Worm (Caenorhabditis elegans) whole organism, L4 larva: ENCODE data around the gene dnpp-1.

Source experiments
- F37D6.2 ChIP-seq: sonication (generic microtip); optimal IDR thresholded peaks from 2 replicates; lab custom pipeline; 2016; ENCODE audit warnings: mild to moderate bottlenecking, missing genetic modification characterization, missing compliant biosample characterization
- F44E2.7 ChIP-seq: fragments of 200-800 bp; sonication (Bioruptor generic); IDR thresholded peaks from 2 replicates; pipeline ENCODE4 v2.1.2; 2022; ENCODE audit warnings: missing genetic modification characterization, missing compliant biosample characterization
- T26A8.4 ChIP-seq: fragments of 200-800 bp; sonication (Bioruptor generic); IDR thresholded peaks from 2 replicates; pipeline ENCODE4 v1.3.6; 2022; ENCODE audit warnings: missing genetic modification characterization, missing compliant biosample characterization
- ZK546.5 ChIP-seq, 2 experiments: sonication (generic microtip); optimal IDR thresholded peaks; 2 replicates each; lab custom pipeline; 2017; ENCODE audit warnings: missing biosample characterization in 2 of 2, missing genetic modification characterization in 2 of 2
- ceh-20 ChIP-seq: fragments of 200-800 bp; sonication (Bioruptor generic); IDR thresholded peaks from 2 replicates; pipeline ENCODE4 v1.3.6; 2022; ENCODE audit warnings: missing genetic modification reagents, missing genetic modification characterization, missing compliant biosample characterization
- ceh-28 ChIP-seq: fragments of 150-350 bp; optimal IDR thresholded peaks from 2 replicates; lab custom pipeline; 2014; ENCODE audit warnings: missing biosample characterization, missing genetic modification reagents, missing genetic modification characterization
- ceh-32 ChIP-seq: sonication (generic microtip); optimal IDR thresholded peaks from 2 replicates; lab custom pipeline; 2016; ENCODE audit warnings: mild to moderate bottlenecking, missing genetic modification characterization, missing compliant biosample characterization; ENCODE audit not compliant: poor library complexity
- daf-16 ChIP-seq, 3 experiments: sonication (generic microtip); optimal IDR thresholded peaks; 2 replicates each; lab custom pipeline; 2016 to 2017; ENCODE audit warnings: missing genetic modification characterization in 3 of 3, missing genetic modification reagents in 3 of 3, mild to moderate bottlenecking in 2 of 3, missing compliant biosample characterization in 2 of 3, missing biosample characterization in 1 of 3, moderate library complexity in 1 of 3
- dmd-6 ChIP-seq: fragments of 200-800 bp; sonication (Bioruptor generic); IDR thresholded peaks from 2 replicates; pipeline ENCODE4 v1.3.6; 2022; ENCODE audit warnings: missing genetic modification reagents, missing genetic modification characterization, missing compliant biosample characterization
- dmd-8 ChIP-seq: fragments of 200-800 bp; sonication (Bioruptor generic); IDR thresholded peaks from 2 replicates; pipeline ENCODE4 v1.3.6; 2022; ENCODE audit warnings: missing genetic modification characterization, missing compliant biosample characterization
- dmd-9 ChIP-seq: fragments of 200-800 bp; sonication (Bioruptor generic); IDR thresholded peaks from 2 replicates; pipeline ENCODE4 v1.3.6; 2022; ENCODE audit warnings: missing genetic modification reagents, missing genetic modification characterization, missing compliant biosample characterization
- dve-1 ChIP-seq: sonication (generic microtip); optimal IDR thresholded peaks from 2 replicates; lab custom pipeline; 2017; ENCODE audit warnings: antibody characterized with exemption, mild to moderate bottlenecking, missing genetic modification characterization, missing compliant biosample characterization; ENCODE audit not compliant: insufficient read depth
- fkh-10 ChIP-seq: fragments of 150-350 bp; optimal IDR thresholded peaks from 2 replicates; lab custom pipeline; 2014; ENCODE audit warnings: missing biosample characterization, missing genetic modification reagents, missing genetic modification characterization
- hlh-11 ChIP-seq: fragments of 200-800 bp; sonication (Bioruptor generic); optimal IDR thresholded peaks from 2 replicates; lab custom pipeline; 2018; ENCODE audit warnings: mild to moderate bottlenecking, missing genetic modification characterization, missing compliant biosample characterization
- jun-1 ChIP-seq: fragments of 150-350 bp; optimal IDR thresholded peaks from 2 replicates; lab custom pipeline; 2014; ENCODE audit warnings: missing biosample characterization, missing genetic modification reagents, missing genetic modification characterization
- lin-1 ChIP-seq: fragments of 200-800 bp; sonication (Bioruptor generic); IDR thresholded peaks from 2 replicates; pipeline ENCODE4 v1.3.6; 2022; ENCODE audit warnings: missing genetic modification reagents, missing genetic modification characterization, missing compliant biosample characterization
- lin-13 ChIP-seq: fragments of 150-350 bp; optimal IDR thresholded peaks from 2 replicates; lab custom pipeline; 2014; ENCODE audit warnings: missing biosample characterization, missing genetic modification reagents, missing genetic modification characterization
- lin-15B ChIP-seq: fragments of 150-350 bp; sonication (generic microtip); optimal IDR thresholded peaks from 3 replicates; lab custom pipeline; 2014; ENCODE audit warnings: missing biosample characterization, missing genetic modification characterization
- madf-5 ChIP-seq, 2 experiments: fragments of 200-800 bp; sonication (Bioruptor generic); IDR thresholded peaks; 2 replicates each; pipeline ENCODE4 v1.3.6; 2022; ENCODE audit warnings: missing compliant biosample characterization in 2 of 2, missing genetic modification characterization in 2 of 2
- mep-1 ChIP-seq: fragments of 150-350 bp; sonication (generic microtip); optimal IDR thresholded peaks from 3 replicates; lab custom pipeline; 2014; ENCODE audit warnings: missing biosample characterization, missing genetic modification characterization
- mes-2 ChIP-seq: sonication (generic microtip); optimal IDR thresholded peaks from 2 replicates; lab custom pipeline; 2016; ENCODE audit warnings: missing genotype, mild to moderate bottlenecking, missing genetic modification characterization, missing compliant biosample characterization; ENCODE audit not compliant: poor library complexity, severe bottlenecking
- mxl-3 ChIP-seq: fragments of 200-800 bp; sonication (Bioruptor generic); optimal IDR thresholded peaks from 2 replicates; lab custom pipeline; 2018; ENCODE audit warnings: mild to moderate bottlenecking, missing genetic modification characterization, missing compliant biosample characterization
- nhr-10 ChIP-seq: fragments of 150-350 bp; optimal IDR thresholded peaks from 2 replicates; lab custom pipeline; 2014; ENCODE audit warnings: missing biosample characterization, missing genetic modification characterization
- nhr-102 ChIP-seq: sonication (generic microtip); optimal IDR thresholded peaks from 2 replicates; lab custom pipeline; 2016; ENCODE audit warnings: mild to moderate bottlenecking, missing genetic modification characterization, moderate library complexity, missing compliant biosample characterization
- nhr-11 ChIP-seq: fragments of 150-350 bp; optimal IDR thresholded peaks from 2 replicates; lab custom pipeline; 2014; ENCODE audit warnings: missing biosample characterization, missing genetic modification characterization
- nhr-28 ChIP-seq: fragments of 150-350 bp; optimal IDR thresholded peaks from 2 replicates; lab custom pipeline; 2014; ENCODE audit warnings: missing biosample characterization, missing genetic modification characterization
- nhr-48 ChIP-seq: sonication (generic microtip); optimal IDR thresholded peaks from 2 replicates; lab custom pipeline; 2016; ENCODE audit warnings: mild to moderate bottlenecking, missing genetic modification characterization, missing compliant biosample characterization
- pqm-1 ChIP-seq: sonication (generic microtip); optimal IDR thresholded peaks from 2 replicates; lab custom pipeline; 2017; ENCODE audit warnings: missing biosample characterization, missing genetic modification characterization
- skn-1 ChIP-seq: fragments of 150-350 bp; optimal IDR thresholded peaks from 2 replicates; lab custom pipeline; 2014; ENCODE audit warnings: missing biosample characterization, missing genetic modification characterization
- snpc-1.2 ChIP-seq: fragments of 200-800 bp; sonication (Bioruptor generic); IDR thresholded peaks from 2 replicates; pipeline ENCODE4 v1.3.6; 2022; ENCODE audit warnings: missing genetic modification reagents, missing genetic modification characterization, missing compliant biosample characterization
- spr-1 ChIP-seq: sonication (generic microtip); optimal IDR thresholded peaks from 2 replicates; lab custom pipeline; 2016; ENCODE audit warnings: mild to moderate bottlenecking, missing genetic modification characterization, missing compliant biosample characterization
- spr-3 ChIP-seq: fragments of 200-800 bp; sonication (Bioruptor generic); optimal IDR thresholded peaks from 2 replicates; lab custom pipeline; 2018; ENCODE audit warnings: mild to moderate bottlenecking, missing genetic modification characterization, missing compliant biosample characterization
- unc-62 ChIP-seq, 3 experiments: fragments of 150-350 bp in 1 of 3; sonication (generic microtip); optimal IDR thresholded peaks in 2 of 3; peaks in 1 of 3; 1 replicate in 1 of 3; 2 replicates in 2 of 3; lab custom pipeline; 2014 to 2017; ENCODE audit warnings: missing biosample characterization in 3 of 3, missing genetic modification characterization in 3 of 3, missing genetic modification reagents in 3 of 3, missing genotype in 1 of 3
- zfp-2 ChIP-seq: sonication (generic microtip); optimal IDR thresholded peaks from 2 replicates; lab custom pipeline; 2016; ENCODE audit warnings: mild to moderate bottlenecking, missing genetic modification characterization, missing compliant biosample characterization
- zip-2 ChIP-seq: fragments of 150-350 bp; optimal IDR thresholded peaks from 2 replicates; lab custom pipeline; 2014; ENCODE audit warnings: missing biosample characterization, missing genetic modification characterization

Gene dnpp-1

ce11 chrIII:5824450-5824972 is 39.1 kb downstream of the dnpp-1 start:
- TF ChIP-seq ceh-32 (tag; lab: Kevin White, UChicago), result no peak
- peak in 1 of 2 experiments; percentile 70 for TF ChIP-seq unc-62 (GFP tag; optimal IDR thresholded peaks at IDR 0.05 in 1 of 2; lab: Kevin White, UChicago)
- no peak for TF ChIP-seq unc-62 (tag; optimal IDR thresholded peaks at IDR 0.05; lab: Kevin White, UChicago)

ce11 chrIII:5823617-5824016 is 40.0 kb downstream of the dnpp-1 start, which contains the start of gene R12B2.8:
TSS of gene R12B2.8 (plus strand) at chrIII:5823917.
- no peak for TF ChIP-seq nhr-10 (tag; lab: Kevin White, UChicago)
- no peak for TF ChIP-seq lin-1
- TF ChIP-seq pqm-1, result no peak
- no peak for TF ChIP-seq nhr-48
- TF ChIP-seq ceh-32 (tag; lab: Kevin White, UChicago), result no peak
- TF ChIP-seq snpc-1.2 (GFP tag; lab: Robert Waterston, UW), result no peak
- TF ChIP-seq nhr-11, result no peak
- TF ChIP-seq, all 104 proteins: peak for 0

- TF ChIP-seq zfp-2 (tag; lab: Kevin White, UChicago) (no peak), madf-5 (GFP tag; IDR thresholded peaks at IDR 0.05; lab: Robert Waterston, UW) (no peak), fkh-10 (no peak), F44E2.7 (GFP tag; lab: Robert Waterston, UW) (no peak), jun-1 (tag; lab: Kevin White, UChicago) (no peak), ZK546.5 (tag; optimal IDR thresholded peaks at IDR 0.05; lab: Kevin White, UChicago) (no peak), F37D6.2 (no peak), lin-15B (tag; lab: Kevin White, UChicago) (no peak)
Measured at ce11 chrIII:5822816-5823215, 40.8 kb downstream of the dnpp-1 start.

- TF ChIP-seq dmd-9 (GFP tag; lab: Robert Waterston, UW) (no peak), zip-2 (tag; lab: Kevin White, UChicago) (no peak), mep-1 (tag; lab: Kevin White, UChicago) (no peak), T26A8.4 (GFP tag; lab: Robert Waterston, UW) (no peak), skn-1 (no peak), ceh-28 (tag; lab: Kevin White, UChicago) (no peak), mes-2 (no peak), mxl-3 (GFP tag; lab: Kevin White, UChicago) (no peak), dmd-8 (GFP tag; lab: Robert Waterston, UW) (no peak), spr-1 (tag; lab: Kevin White, UChicago) (no peak), lin-13 (no peak), ceh-20 (GFP tag; lab: Robert Waterston, UW) (no peak), nhr-102 (tag; lab: Kevin White, UChicago) (no peak)
Measured at ce11 chrIII:5815932-5816331, 47.7 kb downstream of the dnpp-1 start, which contains the start of gene sma-4. TSS of gene sma-4 (plus strand) at chrIII:5816232.

- TF ChIP-seq ceh-20 (GFP tag; lab: Robert Waterston, UW) (peak; percentile 56; the same call in 1 of the 2 replicates), daf-16 (GFP tag; optimal IDR thresholded peaks at IDR 0.05; lab: Kevin White, UChicago) (no peak), daf-16 (tag; optimal IDR thresholded peaks at IDR 0.05; lab: Kevin White, UChicago) (peak; percentile 18), skn-1 (no peak), nhr-28 (tag; lab: Kevin White, UChicago) (peak; percentile 45), mxl-3 (GFP tag; lab: Kevin White, UChicago) (peak; percentile 30), dmd-6 (GFP tag; lab: Robert Waterston, UW) (peak; percentile 21; the same call in 1 of the 2 replicates), T26A8.4 (GFP tag; lab: Robert Waterston, UW) (0 out of 2 replicates have a peak, but pooled peaks have one; percentile 17), mes-2 (peak; percentile 43), spr-3 (GFP tag; lab: Kevin White, UChicago) (no peak), hlh-11 (tag; lab: Kevin White, UChicago) (peak; percentile 76), dve-1 (no peak)
Measured at ce11 chrIII:5814799-5815198, 48.8 kb downstream of the dnpp-1 start, which contains the start of gene R12B2.7. TSS of gene R12B2.7 (plus strand) at chrIII:5815045.
